Worm (Caenorhabditis elegans) whole organism, midembryonic: ENCODE results near the gene sru-17.

Source experiments
- T22C8.4 ChIP-seq: fragments of 200-800 bp; sonication (Bioruptor generic); IDR thresholded peaks from 2 replicates; pipeline ENCODE4 v1.3.6; 2022; ENCODE audit warnings: missing genetic modification characterization, missing compliant biosample characterization
- cog-1 ChIP-seq: sonication (generic microtip); optimal IDR thresholded peaks from 2 replicates; lab custom pipeline; 2016; ENCODE audit warnings: missing genetic modification characterization, missing compliant biosample characterization
- flt-1 ChIP-seq: fragments of 200-800 bp; sonication (Bioruptor generic); IDR thresholded peaks from 2 replicates; pipeline ENCODE4 v1.3.6; 2022; ENCODE audit warnings: missing genetic modification characterization, missing compliant biosample characterization
- klf-2 ChIP-seq: fragments of 200-800 bp; sonication (Bioruptor generic); conservative IDR thresholded peaks from 2 replicates; pipeline ENCODE4 v1.3.6; 2022; ENCODE audit warnings: missing genetic modification reagents, missing genetic modification characterization, missing compliant biosample characterization
- med-1 ChIP-seq: sonication (generic microtip); optimal IDR thresholded peaks from 2 replicates; lab custom pipeline; 2017; ENCODE audit warnings: missing genetic modification characterization, mild to moderate bottlenecking, missing compliant biosample characterization, antibody characterized with exemption, missing genetic modification reagents; ENCODE audit not compliant: insufficient read depth
- ref-1 ChIP-seq: fragments of 200-800 bp; sonication (Bioruptor generic); conservative IDR thresholded peaks from 2 replicates; pipeline ENCODE4 v1.3.6; 2022; ENCODE audit warnings: missing genetic modification reagents, missing genetic modification characterization, missing compliant biosample characterization
- tab-1 ChIP-seq: fragments of 200-800 bp; sonication (Bioruptor generic); IDR thresholded peaks from 2 replicates; pipeline ENCODE4 v1.3.6; 2022; ENCODE audit warnings: missing genetic modification characterization, missing compliant biosample characterization
- ztf-23 ChIP-seq: fragments of 200-800 bp; sonication (Bioruptor generic); IDR thresholded peaks from 2 replicates; pipeline ENCODE4 v1.3.6; 2022; ENCODE audit warnings: missing genetic modification reagents, missing genetic modification characterization, missing compliant biosample characterization
- ztf-29 ChIP-seq: fragments of 200-800 bp; sonication (Bioruptor generic); IDR thresholded peaks from 2 replicates; pipeline ENCODE4 v1.3.6; 2022; ENCODE audit warnings: missing genetic modification reagents, missing genetic modification characterization, missing compliant biosample characterization

The sru-17 gene

ce11 chrIV:12490491-12490890, 15.0 kb upstream of the sru-17 start, which contains the start of gene him-6:
Gene him-6 (plus strand): TSS chrIV:12490791.
- TF ChIP-seq ztf-29 (GFP tag; lab: Robert Waterston, UW) (no peak), med-1 (GFP tag; lab: Kevin White, UChicago) (no peak), ztf-23 (no peak), klf-2 (no peak), tab-1 (no peak), ref-1 (GFP tag; lab: Robert Waterston, UW) (no peak), T22C8.4 (no peak), flt-1 (GFP tag; lab: Robert Waterston, UW) (no peak), cog-1 (no peak)

DNA sequence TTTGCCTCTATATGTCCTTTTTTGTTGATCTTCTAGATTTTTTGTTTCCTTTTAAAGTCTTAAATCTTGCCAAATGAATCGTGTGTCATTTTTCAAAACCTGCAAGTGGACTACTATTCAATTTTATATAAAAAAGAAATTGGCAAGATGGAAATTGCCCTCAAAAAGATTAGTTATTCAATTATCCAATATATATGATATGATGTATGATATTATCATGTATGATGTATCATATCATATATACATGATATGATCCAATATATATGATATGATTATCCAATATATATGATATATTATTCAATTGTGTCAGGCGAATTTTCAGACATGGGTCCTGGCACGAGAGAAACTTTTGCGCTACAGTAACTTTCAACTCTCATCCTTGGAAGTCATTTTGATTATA, 10.3 kb upstream of the sru-17 start, which contains the start of gene sru-20:
sru-20 (plus strand) TSS at position 301 of the 400 bp plus-strand sequence.
- no peak for TF ChIP-seq klf-2
- TF ChIP-seq T22C8.4 = no peak
- TF ChIP-seq ref-1 (GFP tag; lab: Robert Waterston, UW) = no peak
- no peak for TF ChIP-seq ztf-23
- no peak for TF ChIP-seq med-1 (GFP tag; lab: Kevin White, UChicago)
- TF ChIP-seq flt-1 (GFP tag; lab: Robert Waterston, UW) = no peak
- TF ChIP-seq tab-1 = no peak
- no peak for TF ChIP-seq ztf-29 (GFP tag; lab: Robert Waterston, UW)
- TF ChIP-seq cog-1 = no peak

DNA sequence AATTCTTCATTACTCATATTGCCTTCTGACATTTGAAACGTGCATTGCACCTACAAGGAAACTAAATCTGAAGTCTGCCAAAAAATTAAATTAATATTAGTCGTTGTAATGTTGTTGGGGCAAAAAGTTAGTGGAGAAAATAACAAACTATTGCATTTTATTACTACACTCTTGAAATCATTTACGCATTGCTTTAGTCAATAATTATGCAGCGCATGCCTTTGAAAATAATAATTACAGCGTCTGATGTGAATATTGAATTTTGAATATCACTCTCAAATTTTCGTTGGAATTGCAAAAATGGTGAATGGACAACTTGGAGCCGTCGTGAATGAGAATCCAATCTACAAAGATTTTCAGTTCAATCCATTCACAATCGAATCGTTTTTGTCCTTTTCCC, 7.3 kb upstream of the sru-17 start, which contains the start of gene sru-19:
sru-19 (plus strand) TSS at position 301 of the 400 bp plus-strand sequence.
- TF ChIP-seq flt-1 (GFP tag; lab: Robert Waterston, UW) (no peak), med-1 (GFP tag; lab: Kevin White, UChicago) (no peak), ztf-29 (GFP tag; lab: Robert Waterston, UW) (no peak), cog-1 (no peak)

- TF ChIP-seq T22C8.4 = no peak
- no peak for TF ChIP-seq ztf-29 (GFP tag; lab: Robert Waterston, UW)
- TF ChIP-seq cog-1 = no peak
- no peak for TF ChIP-seq tab-1
- TF ChIP-seq flt-1 (GFP tag; lab: Robert Waterston, UW) = no peak
- no peak for TF ChIP-seq ref-1 (GFP tag; lab: Robert Waterston, UW)
- TF ChIP-seq ztf-23 = no peak
- TF ChIP-seq med-1 (GFP tag; lab: Kevin White, UChicago) = no peak
These were observed 3.5 kb upstream of the sru-17 start, which contains the start of gene sru-18 for ce11 chrIV:12501956-12502355. Gene sru-18 (plus strand): TSS chrIV:12502256.

DNA sequence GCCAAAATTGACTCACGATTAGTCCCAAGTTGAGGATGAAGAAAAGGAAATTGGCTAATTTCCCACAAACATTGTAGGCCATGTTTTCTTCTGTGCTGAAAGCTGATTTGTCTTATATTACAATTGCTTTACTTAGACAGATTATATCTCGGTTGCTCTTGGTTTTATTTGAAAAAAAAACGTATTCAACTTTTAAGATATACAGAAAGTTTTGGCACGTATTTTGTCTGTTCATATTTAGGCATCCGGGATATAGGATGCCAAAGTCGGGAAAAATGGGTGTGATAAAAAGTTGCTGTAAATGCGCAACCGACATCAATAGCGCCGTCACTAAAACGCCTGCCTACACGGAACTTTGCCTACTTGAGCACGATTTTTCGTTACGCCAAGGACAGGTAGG, 14.7 kb downstream of the sru-17 start, which contains the start of gene tsp-4:
tsp-4 (minus strand) TSS at position 101 of the 400 bp plus-strand sequence.
- TF ChIP-seq klf-2 (no peak), tab-1 (no peak), cog-1 (no peak), ref-1 (GFP tag; lab: Robert Waterston, UW) (no peak), ztf-29 (GFP tag; lab: Robert Waterston, UW) (no peak), T22C8.4 (no peak), flt-1 (GFP tag; lab: Robert Waterston, UW) (no peak), ztf-23 (no peak), med-1 (GFP tag; lab: Kevin White, UChicago) (no peak)

DNA sequence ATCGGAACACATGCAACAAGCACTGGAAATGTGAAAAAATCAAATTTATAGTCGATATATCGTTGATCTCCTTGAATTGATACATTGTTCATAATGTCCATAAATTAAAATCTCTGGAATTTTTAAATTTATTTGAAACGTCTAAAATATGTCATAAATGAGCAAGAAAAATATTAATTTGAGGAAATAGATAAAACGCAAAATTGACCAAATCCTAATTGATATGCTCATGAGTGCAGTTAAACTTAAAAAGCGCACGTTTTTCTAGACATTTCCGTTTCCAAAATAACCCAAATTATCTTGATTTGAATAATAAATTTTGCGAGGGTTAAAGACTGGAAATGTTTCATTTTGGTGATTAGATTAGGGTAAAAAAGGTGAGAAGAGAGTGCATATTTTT, 17.0 kb downstream of the sru-17 start, which contains the start of gene sru-13:
sru-13 (minus strand) TSS at position 101 of the 400 bp plus-strand sequence.
- TF ChIP-seq cog-1 (no peak), tab-1 (no peak)

DNA sequence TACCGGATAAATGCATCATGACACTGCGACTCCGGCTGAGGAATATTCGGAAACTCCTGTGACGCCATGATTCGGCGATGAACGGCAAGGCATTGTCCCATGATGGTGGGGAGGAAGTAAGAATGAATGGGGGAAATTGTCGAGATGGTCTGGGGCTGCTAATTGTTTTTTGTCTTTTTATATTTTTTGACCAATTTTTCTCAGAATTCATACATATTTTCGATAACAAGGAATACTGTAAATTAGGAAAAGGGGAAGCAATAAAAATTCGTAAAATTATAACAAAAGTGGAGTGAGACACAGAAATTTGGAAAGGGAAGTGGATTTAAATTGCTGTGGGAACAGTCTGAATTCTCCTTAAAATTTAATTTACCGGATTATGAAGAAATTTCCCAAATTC, 19.9 kb downstream of the sru-17 start, which contains the start of gene eak-4:
eak-4 (minus strand) TSS at position 101 of the 400 bp plus-strand sequence.
- TF ChIP-seq cog-1 (no peak), klf-2 (no peak), tab-1 (no peak), flt-1 (GFP tag; lab: Robert Waterston, UW) (no peak), med-1 (GFP tag; lab: Kevin White, UChicago) (no peak), ref-1 (GFP tag; lab: Robert Waterston, UW) (no peak), T22C8.4 (no peak)

- no peak for TF ChIP-seq T22C8.4
- no peak for TF ChIP-seq cog-1
- no peak for TF ChIP-seq klf-2
- TF ChIP-seq flt-1 (GFP tag; lab: Robert Waterston, UW) = no peak
- no peak for TF ChIP-seq med-1 (GFP tag; lab: Kevin White, UChicago)
- no peak for TF ChIP-seq ztf-29 (GFP tag; lab: Robert Waterston, UW)
- TF ChIP-seq tab-1 = no peak
- no peak for TF ChIP-seq ref-1 (GFP tag; lab: Robert Waterston, UW)
- TF ChIP-seq ztf-23 = no peak
These were observed 21.7 kb downstream of the sru-17 start, which contains the start of gene F53B2.8 for ce11 chrIV:12527217-12527616. Gene F53B2.8 (minus strand): TSS chrIV:12527396.

DNA sequence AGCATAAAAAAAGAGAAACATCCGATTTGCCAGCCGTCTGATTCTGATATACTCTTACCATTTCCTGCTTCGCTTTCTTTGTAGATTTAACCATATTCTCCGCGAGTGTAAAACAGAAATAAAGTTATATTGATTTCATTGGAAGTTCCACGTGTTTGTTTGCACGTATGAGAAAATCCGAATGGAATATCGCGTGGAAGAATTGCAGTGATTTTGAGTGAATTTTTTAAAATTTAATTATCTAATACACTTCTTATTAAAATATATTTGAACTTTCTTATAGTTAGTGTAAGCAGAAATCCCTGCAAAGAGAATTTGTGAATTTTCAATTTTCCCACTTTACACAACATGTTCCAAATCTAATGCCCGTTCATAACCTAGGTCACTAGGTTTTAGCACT, 25.6 kb downstream of the sru-17 start, which contains the start of gene F53B2.5:
F53B2.5 (minus strand) TSS at position 101 of the 400 bp plus-strand sequence.
- TF ChIP-seq ztf-29 (GFP tag; lab: Robert Waterston, UW) (no peak), ztf-23 (no peak), flt-1 (GFP tag; lab: Robert Waterston, UW) (no peak), med-1 (GFP tag; lab: Kevin White, UChicago) (no peak), klf-2 (no peak), tab-1 (no peak), ref-1 (GFP tag; lab: Robert Waterston, UW) (no peak), cog-1 (no peak), T22C8.4 (no peak)

ce11 chrIV:12531464-12531863, 26.0 kb downstream of the sru-17 start:
- no peak for TF ChIP-seq T22C8.4
- no peak for TF ChIP-seq klf-2
- TF ChIP-seq flt-1 (GFP tag; lab: Robert Waterston, UW) = no peak
- no peak for TF ChIP-seq ref-1 (GFP tag; lab: Robert Waterston, UW)
- no peak for TF ChIP-seq ztf-23
- TF ChIP-seq cog-1 = no peak
- TF ChIP-seq tab-1 = no peak
- TF ChIP-seq ztf-29 (GFP tag; lab: Robert Waterston, UW) = no peak
- TF ChIP-seq med-1 (GFP tag; lab: Kevin White, UChicago) = no peak
